Worm (Caenorhabditis elegans): Measurements from ENCODE around the gene arv-1.

DNA sequence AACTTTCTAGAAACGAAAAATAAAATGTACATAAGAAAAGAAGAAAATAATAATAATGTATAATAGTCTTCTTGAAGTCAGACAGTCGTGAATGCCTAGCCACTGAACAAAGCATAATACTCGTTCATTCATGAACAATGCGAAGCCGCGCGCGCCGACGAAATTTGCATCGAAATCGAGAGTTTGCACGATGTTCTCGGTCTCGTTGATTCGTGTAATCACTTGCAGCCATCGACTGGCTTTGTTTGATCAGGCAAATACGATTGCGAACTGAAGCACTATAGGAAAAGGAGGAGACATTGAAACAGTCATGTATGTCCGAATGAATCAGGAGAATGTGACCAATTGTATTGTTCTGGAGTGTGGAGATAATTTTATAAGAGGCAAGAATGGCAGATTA lies 3.1 kb upstream of the arv-1 start:
- no peak for TF ChIP-seq klf-2 (GFP tag; conservative IDR thresholded peaks at IDR 0.05)
- no peak for TF ChIP-seq cog-1 (tag; optimal IDR thresholded peaks at IDR 0.05)
- no peak for TF ChIP-seq ref-1 (GFP tag; conservative IDR thresholded peaks at IDR 0.05)
- no peak for TF ChIP-seq tab-1 (GFP tag; IDR thresholded peaks at IDR 0.05)
